Worm (Caenorhabditis elegans) whole organism, early embryonic: ENCODE results near the gene Y41E3.18.

Experiments
- ceh-36 ChIP-seq: sonication (generic microtip); optimal IDR thresholded peaks from 2 replicates; lab custom pipeline; 2016; ENCODE audit warnings: missing genetic modification characterization, inconsistent platforms, missing compliant biosample characterization
- scrt-1 ChIP-seq: fragments of 200-800 bp; sonication (Bioruptor generic); IDR thresholded peaks from 2 replicates; pipeline ENCODE4 v1.3.6; 2022; ENCODE audit warnings: missing genetic modification characterization, missing compliant biosample characterization

DNA sequence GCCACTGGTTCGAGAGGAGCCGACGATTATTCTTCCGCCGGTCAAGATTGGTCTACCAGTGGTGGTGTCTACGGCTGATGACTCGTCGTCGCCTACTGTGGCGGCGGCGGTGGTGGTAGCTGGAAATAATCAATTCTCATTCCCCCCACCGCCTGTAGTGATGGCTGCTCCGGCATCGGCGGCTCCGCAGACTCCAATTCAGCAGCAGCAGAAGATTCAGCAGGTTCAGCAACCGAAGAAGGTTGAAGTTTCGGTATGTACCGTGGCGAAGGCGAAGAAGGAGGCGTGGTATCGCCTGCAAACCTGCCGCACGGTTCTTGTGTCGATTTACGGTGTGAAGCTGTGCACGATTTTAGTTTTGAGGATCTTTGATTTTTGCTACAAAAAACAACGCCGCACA is 19.4 kb downstream of the Y41E3.18 start:
- TF ChIP-seq scrt-1 (GFP tag; lab: Robert Waterston, UW) (no peak), ceh-36 (no peak)
